Worm (Caenorhabditis elegans) whole organism, midembryonic: ENCODE data around the gene R04A9.1.

Experiments used
- cog-1 ChIP-seq: sonication (generic microtip); optimal IDR thresholded peaks from 2 replicates; lab custom pipeline; 2016; ENCODE audit warnings: missing genetic modification characterization, missing compliant biosample characterization
- ztf-29 ChIP-seq: fragments of 200-800 bp; sonication (Bioruptor generic); IDR thresholded peaks from 2 replicates; pipeline ENCODE4 v1.3.6; 2022; ENCODE audit warnings: missing genetic modification reagents, missing genetic modification characterization, missing compliant biosample characterization

- TF ChIP-seq cog-1 (tag; lab: Kevin White, UChicago) (no peak), ztf-29 (GFP tag; lab: Robert Waterston, UW) (no peak)
Observed at ce11 chrX:399535-399934, 5.2 kb upstream of the R04A9.1 start.
